Worm (Caenorhabditis elegans): ENCODE results near the gene F22H10.6.

DNA sequence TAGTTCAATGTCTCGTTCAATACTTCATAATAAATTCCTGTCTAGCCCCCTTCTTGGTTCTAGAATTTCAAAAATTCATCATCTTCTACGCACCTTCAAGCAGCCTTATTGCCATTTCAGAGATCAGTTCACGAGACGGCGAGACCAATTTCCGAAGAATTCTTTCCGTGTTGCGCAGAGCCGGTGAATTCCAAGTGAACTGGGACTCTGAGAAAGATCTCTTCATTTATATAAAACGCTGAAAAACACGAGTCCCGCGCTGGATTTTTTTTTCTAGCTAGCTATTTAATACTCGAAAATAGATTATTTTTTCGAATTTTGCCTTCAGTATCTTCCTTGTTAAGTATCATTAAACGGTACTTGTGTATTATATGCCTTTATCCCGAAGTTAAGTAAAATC is 40.0 kb upstream of the F22H10.6 start:
- TF ChIP-seq mab-5 (tag; optimal IDR thresholded peaks at IDR 0.05) (no peak), nhr-237 (tag; optimal IDR thresholded peaks at IDR 0.05) (no peak), snpc-4 (tag; optimal IDR thresholded peaks at IDR 0.05) (no peak), pha-4 (tag; optimal IDR thresholded peaks at IDR 0.05) (no peak), lin-13 (tag; optimal IDR thresholded peaks at IDR 0.05) (no peak), bed-3 (GFP tag; optimal IDR thresholded peaks at IDR 0.05) (no peak), nhr-76 (tag; optimal IDR thresholded peaks at IDR 0.05) (no peak), unc-62 (GFP tag; optimal IDR thresholded peaks at IDR 0.05) (no peak), ham-2 (GFP tag; optimal IDR thresholded peaks at IDR 0.05) (no peak), nhr-28 (tag; optimal IDR thresholded peaks at IDR 0.05) (no peak), nhr-12 (tag; optimal IDR thresholded peaks at IDR 0.05) (no peak), blmp-1 (tag; optimal IDR thresholded peaks at IDR 0.05) (no peak), mls-2 (tag; optimal IDR thresholded peaks at IDR 0.05) (no peak), sem-2 (GFP tag; optimal IDR thresholded peaks at IDR 0.05) (no peak)
